Fruit fly (Drosophila melanogaster) whole organism, adult: ENCODE measurements around the gene CG43401.

Experiments
- CG11617 ChIP-seq: fragments of 200-800 bp; sonication (Bioruptor generic); optimal IDR thresholded peaks from 2 replicates; lab custom pipeline; 2017; ENCODE audit warnings: mild to moderate bottlenecking, missing biosample characterization, missing genetic modification reagents, missing genetic modification characterization
- CG12768 ChIP-seq: fragments of 200-800 bp; sonication (Bioruptor generic); optimal IDR thresholded peaks from 2 replicates; lab custom pipeline; 2017; ENCODE audit warnings: missing biosample characterization, missing genetic modification characterization, mild to moderate bottlenecking, moderate library complexity, missing genetic modification reagents
- CG33017 ChIP-seq: fragments of 200-800 bp; sonication (Bioruptor generic); optimal IDR thresholded peaks from 2 replicates; lab custom pipeline; 2018; ENCODE audit warnings: missing biosample characterization, mild to moderate bottlenecking, missing genetic modification characterization, moderate library complexity
- CG5204 ChIP-seq: fragments of 200-800 bp; sonication (Bioruptor generic); optimal IDR thresholded peaks from 2 replicates; lab custom pipeline; 2016; ENCODE audit warnings: missing biosample characterization, missing genetic modification characterization
- CG7045 ChIP-seq: fragments of 200-800 bp; sonication (Bioruptor generic); optimal IDR thresholded peaks from 2 replicates; lab custom pipeline; 2017; ENCODE audit warnings: missing biosample characterization, mild to moderate bottlenecking, missing genetic modification characterization
- CG7101 ChIP-seq: fragments of 200-800 bp; sonication (Bioruptor generic); optimal IDR thresholded peaks from 2 replicates; lab custom pipeline; 2018; ENCODE audit warnings: missing biosample characterization, mild to moderate bottlenecking, missing genetic modification characterization, moderate library complexity
- Clk ChIP-seq: fragments of 200-800 bp; sonication (Bioruptor generic); optimal IDR thresholded peaks from 2 replicates; lab custom pipeline; 2017; ENCODE audit warnings: missing biosample characterization, missing genetic modification characterization
- Crg-1 ChIP-seq: fragments of 200-800 bp; sonication (Bioruptor generic); optimal IDR thresholded peaks from 2 replicates; lab custom pipeline; 2016; ENCODE audit warnings: missing biosample characterization, missing genetic modification characterization
- Hr96 ChIP-seq: fragments of 200-800 bp; sonication (Bioruptor generic); optimal IDR thresholded peaks from 2 replicates; lab custom pipeline; 2016; ENCODE audit warnings: missing biosample characterization, missing genetic modification characterization
- cic ChIP-seq: fragments of 200-800 bp; sonication (Bioruptor generic); optimal IDR thresholded peaks from 2 replicates; lab custom pipeline; 2017; ENCODE audit warnings: missing biosample characterization, mild to moderate bottlenecking, missing genetic modification characterization, moderate library complexity
- cnc ChIP-seq, 2 experiments: fragments of >200 bp; optimal IDR thresholded peaks; 2 replicates each; lab custom pipeline; 2017
- ovo ChIP-seq: fragments of 200-800 bp; sonication (Bioruptor generic); optimal IDR thresholded peaks from 2 replicates; lab custom pipeline; 2016; ENCODE audit warnings: missing biosample characterization, missing genetic modification characterization
- pad ChIP-seq: fragments of 200-800 bp; sonication (Bioruptor generic); optimal IDR thresholded peaks from 3 replicates; lab custom pipeline; 2017; ENCODE audit warnings: missing biosample characterization, missing genetic modification characterization, mild to moderate bottlenecking, moderate library complexity, missing genetic modification reagents
- toe ChIP-seq: fragments of 200-800 bp; sonication (Bioruptor generic); optimal IDR thresholded peaks from 2 replicates; lab custom pipeline; 2016; ENCODE audit warnings: missing biosample characterization, missing genetic modification characterization

DNA sequence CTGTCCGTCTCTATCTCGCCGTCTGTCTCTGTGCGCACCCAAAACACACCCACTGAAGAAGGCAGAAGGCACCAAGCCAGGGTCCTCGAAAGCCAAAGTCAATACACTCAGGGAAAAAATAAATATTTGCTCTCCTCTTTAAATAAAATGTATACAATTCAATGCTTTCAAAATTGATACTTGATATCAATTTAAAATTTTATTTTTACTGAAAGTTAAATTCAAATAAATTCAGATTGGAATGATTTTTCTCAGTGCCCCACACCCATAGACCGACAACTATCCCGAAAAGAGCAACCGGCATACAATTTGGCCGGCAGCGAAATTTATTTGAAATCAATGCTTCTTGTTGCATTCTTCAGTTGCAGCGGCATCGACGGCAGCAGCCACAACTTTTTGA is 28.5 kb downstream of the CG43401 start:
- TF ChIP-seq Crg-1 (GFP tag; lab: Kevin White, UChicago) (no peak), cic (GFP tag; lab: Kevin White, UChicago) (no peak), pad (GFP tag; lab: Kevin White, UChicago) (no peak), CG11617 (GFP tag; lab: Kevin White, UChicago) (no peak), CG33017 (tag; lab: Kevin White, UChicago) (no peak), cnc (optimal IDR thresholded peaks at IDR 0.05; lab: Kevin White, UChicago) (no peak), toe (no peak), ovo (GFP tag; lab: Kevin White, UChicago) (no peak), CG5204 (no peak), Hr96 (GFP tag; lab: Kevin White, UChicago) (no peak), CG7101 (tag; lab: Kevin White, UChicago) (no peak), CG7045 (GFP tag; lab: Kevin White, UChicago) (no peak), Clk (no peak), CG12768 (GFP tag; lab: Kevin White, UChicago) (no peak)
